Worm (Caenorhabditis elegans) whole organism, young adult: ENCODE measurements around the gene nas-28.
"Not testable (repeated sequence)": the region's sequence is repeated elsewhere in the genome, so short reads cannot be mapped to it uniquely, and the experiment has no call there.

ENCODE experiments used
- B0261.1 ChIP-seq: sonication (generic microtip); optimal IDR thresholded peaks from 2 replicates; lab custom pipeline; 2016; ENCODE audit warnings: mild to moderate bottlenecking, missing genetic modification characterization, moderate library complexity, missing compliant biosample characterization
- B0336.3 ChIP-seq: fragments of 200-800 bp; sonication (Bioruptor generic); IDR thresholded peaks from 2 replicates; pipeline ENCODE4 v1.3.6; 2022; ENCODE audit warnings: missing genetic modification characterization, missing compliant biosample characterization
- C06A6.2 ChIP-seq: fragments of 200-800 bp; sonication (Bioruptor generic); conservative IDR thresholded peaks from 2 replicates; pipeline ENCODE4 v1.3.6; 2022; ENCODE audit warnings: missing genetic modification characterization, missing compliant biosample characterization
- F52B5.7 ChIP-seq: sonication (generic microtip); optimal IDR thresholded peaks from 2 replicates; lab custom pipeline; 2016; ENCODE audit warnings: mild to moderate bottlenecking, missing genetic modification characterization, missing compliant biosample characterization
- K12H6.12 ChIP-seq: fragments of 200-800 bp; sonication (Bioruptor generic); optimal IDR thresholded peaks from 2 replicates; lab custom pipeline; 2018; ENCODE audit warnings: mild to moderate bottlenecking, missing genetic modification characterization, missing compliant biosample characterization
- T26A5.8 ChIP-seq: sonication (generic microtip); optimal IDR thresholded peaks from 2 replicates; lab custom pipeline; 2016; ENCODE audit warnings: missing genetic modification characterization, missing compliant biosample characterization
- Y67H2A.10 ChIP-seq: fragments of 200-800 bp; sonication (Bioruptor generic); conservative IDR thresholded peaks from 2 replicates; pipeline ENCODE4 v1.3.6; 2022; ENCODE audit warnings: missing genetic modification reagents, missing genetic modification characterization, missing compliant biosample characterization
- Y95B8A.8 ChIP-seq: fragments of 200-800 bp; sonication (Bioruptor generic); IDR thresholded peaks from 2 replicates; pipeline ENCODE4 v1.3.6; 2022; ENCODE audit warnings: missing genetic modification reagents, missing genetic modification characterization, missing compliant biosample characterization
- atf-7 ChIP-seq: sonication (generic microtip); optimal IDR thresholded peaks from 2 replicates; lab custom pipeline; 2017; ENCODE audit warnings: mild to moderate bottlenecking, missing genetic modification characterization, missing compliant biosample characterization
- athp-1 ChIP-seq: sonication (generic microtip); optimal IDR thresholded peaks from 2 replicates; lab custom pipeline; 2017; ENCODE audit warnings: mild to moderate bottlenecking, missing genetic modification characterization, missing compliant biosample characterization
- cebp-1 ChIP-seq, 2 experiments: fragments of 200-800 bp in 1 of 2; sonication (Bioruptor generic) in 1 of 2; sonication (generic microtip) in 1 of 2; IDR thresholded peaks in 1 of 2; optimal IDR thresholded peaks in 1 of 2; 2 replicates each; pipeline versions ENCODE4 v1.3.6 to Lab custom; 2017 to 2022; ENCODE audit warnings: missing compliant biosample characterization in 2 of 2, missing genetic modification characterization in 2 of 2, mild to moderate bottlenecking in 1 of 2, missing genetic modification reagents in 1 of 2, moderate library complexity in 1 of 2
- ceh-27 ChIP-seq: fragments of 200-800 bp; sonication (Bioruptor generic); optimal IDR thresholded peaks from 2 replicates; lab custom pipeline; 2018; ENCODE audit warnings: mild to moderate bottlenecking, missing genetic modification characterization, moderate library complexity, missing compliant biosample characterization
- chd-7 ChIP-seq: sonication (generic microtip); optimal IDR thresholded peaks from 2 replicates; lab custom pipeline; 2016; ENCODE audit warnings: mild to moderate bottlenecking, missing genetic modification characterization, moderate library complexity, missing compliant biosample characterization
- dox-1 ChIP-seq: fragments of 200-800 bp; sonication (Bioruptor generic); IDR thresholded peaks from 2 replicates; pipeline ENCODE4 v1.3.6; 2022; ENCODE audit warnings: missing genetic modification reagents, missing genetic modification characterization, missing compliant biosample characterization
- dpl-1 ChIP-seq: fragments of 150-350 bp; optimal IDR thresholded peaks from 2 replicates; lab custom pipeline; 2014; ENCODE audit warnings: missing biosample characterization, missing genetic modification reagents, missing genetic modification characterization
- efl-1 ChIP-seq: fragments of 150-350 bp; optimal IDR thresholded peaks from 2 replicates; lab custom pipeline; 2014; ENCODE audit warnings: missing biosample characterization, missing genetic modification reagents, missing genetic modification characterization
- egrh-3 ChIP-seq: fragments of 200-800 bp; sonication (Bioruptor generic); IDR thresholded peaks from 2 replicates; pipeline ENCODE4 v1.3.6; 2022; ENCODE audit warnings: missing genetic modification reagents, missing genetic modification characterization, missing compliant biosample characterization
- fkh-3 ChIP-seq: sonication (generic microtip); optimal IDR thresholded peaks from 2 replicates; lab custom pipeline; 2016; ENCODE audit warnings: mild to moderate bottlenecking, missing genetic modification characterization, missing compliant biosample characterization
- gei-17 ChIP-seq: fragments of 200-800 bp; sonication (Bioruptor generic); optimal IDR thresholded peaks from 2 replicates; lab custom pipeline; 2018; ENCODE audit warnings: mild to moderate bottlenecking, missing genetic modification characterization, missing compliant biosample characterization
- him-1 ChIP-seq: sonication (generic microtip); optimal IDR thresholded peaks from 2 replicates; lab custom pipeline; 2016; ENCODE audit warnings: missing genotype, missing genetic modification reagents, missing genetic modification characterization, missing compliant biosample characterization
- hmg-1.2 ChIP-seq: fragments of 200-800 bp; sonication (Bioruptor generic); IDR thresholded peaks from 2 replicates; pipeline ENCODE4 v1.3.6; 2022; ENCODE audit warnings: missing genetic modification reagents, missing genetic modification characterization, missing compliant biosample characterization
- lin-35 ChIP-seq, 3 experiments: fragments of 150-350 bp in 2 of 3; sonication (generic microtip) in 1 of 3; optimal IDR thresholded peaks; 2 replicates each; lab custom pipeline; 2014 to 2018; ENCODE audit warnings: missing biosample characterization in 3 of 3, missing genetic modification characterization in 3 of 3, missing genetic modification reagents in 3 of 3
- lin-40 ChIP-seq: sonication (generic microtip); optimal IDR thresholded peaks from 2 replicates; lab custom pipeline; 2016; ENCODE audit warnings: missing genetic modification characterization, mild to moderate bottlenecking, missing compliant biosample characterization, missing genotype, missing genetic modification reagents
- lin-54 ChIP-seq: fragments of 200-800 bp; sonication (Bioruptor generic); optimal IDR thresholded peaks from 2 replicates; lab custom pipeline; 2018; ENCODE audit warnings: mild to moderate bottlenecking, missing genetic modification characterization, missing compliant biosample characterization
- lir-1 ChIP-seq: fragments of 200-800 bp; sonication (Bioruptor generic); conservative IDR thresholded peaks from 2 replicates; pipeline ENCODE4 v1.3.6; 2022; ENCODE audit warnings: missing genetic modification reagents, missing genetic modification characterization, missing compliant biosample characterization
- lsl-1 ChIP-seq: fragments of 200-800 bp; sonication (Bioruptor generic); optimal IDR thresholded peaks from 2 replicates; lab custom pipeline; 2018; ENCODE audit warnings: mild to moderate bottlenecking, missing genetic modification characterization, moderate library complexity, missing compliant biosample characterization
- lsy-27 ChIP-seq: sonication (generic microtip); optimal IDR thresholded peaks from 2 replicates; lab custom pipeline; 2017; ENCODE audit warnings: missing genetic modification characterization, mild to moderate bottlenecking, missing compliant biosample characterization, antibody characterized with exemption, missing genotype, borderline replicate concordance; ENCODE audit not compliant: insufficient read depth
- mcd-1 ChIP-seq: fragments of 200-800 bp; sonication (Bioruptor generic); IDR thresholded peaks from 2 replicates; pipeline ENCODE4 v1.3.6; 2022; ENCODE audit warnings: missing genetic modification reagents, missing genetic modification characterization, missing compliant biosample characterization
- nfyb-1 ChIP-seq: fragments of 200-800 bp; sonication (Bioruptor generic); IDR thresholded peaks from 2 replicates; pipeline ENCODE4 v1.3.6; 2022; ENCODE audit warnings: missing genetic modification reagents, missing genetic modification characterization, missing compliant biosample characterization
- nhr-27 ChIP-seq: fragments of 200-800 bp; sonication (Bioruptor generic); optimal IDR thresholded peaks from 2 replicates; lab custom pipeline; 2018; ENCODE audit warnings: mild to moderate bottlenecking, missing genetic modification characterization, moderate library complexity, missing compliant biosample characterization
- nhr-80 ChIP-seq: sonication (generic microtip); optimal IDR thresholded peaks from 2 replicates; lab custom pipeline; 2016; ENCODE audit warnings: missing genetic modification characterization, missing compliant biosample characterization
- repo-1 ChIP-seq: sonication (generic microtip); optimal IDR thresholded peaks from 2 replicates; lab custom pipeline; 2017; ENCODE audit warnings: mild to moderate bottlenecking, missing genetic modification characterization, missing compliant biosample characterization
- snpc-3.4 ChIP-seq: sonication (generic microtip); optimal IDR thresholded peaks from 2 replicates; lab custom pipeline; 2017; ENCODE audit warnings: missing genetic modification characterization, mild to moderate bottlenecking, missing compliant biosample characterization, antibody characterized with exemption, moderate library complexity, missing genotype, missing genetic modification reagents
- snpc-4 ChIP-seq, 5 experiments: fragments of 150-350 bp in 1 of 5; sonication (generic microtip) in 4 of 5; optimal IDR thresholded peaks; 2 replicates each; lab custom pipeline; 2014 to 2018; ENCODE audit warnings: missing genetic modification characterization in 5 of 5, missing biosample characterization in 3 of 5, antibody characterized with exemption in 2 of 5, mild to moderate bottlenecking in 2 of 5, missing compliant biosample characterization in 2 of 5, missing genotype in 2 of 5, moderate library complexity in 2 of 5, missing genetic modification reagents in 1 of 5
- somi-1 ChIP-seq: fragments of 200-800 bp; sonication (Bioruptor generic); optimal IDR thresholded peaks from 2 replicates; lab custom pipeline; 2018; ENCODE audit warnings: mild to moderate bottlenecking, missing genetic modification characterization, missing compliant biosample characterization
- tbp1 ChIP-seq: fragments of 200-800 bp; sonication (Bioruptor generic); optimal IDR thresholded peaks from 2 replicates; lab custom pipeline; 2018; ENCODE audit warnings: mild to moderate bottlenecking, missing genetic modification characterization, missing compliant biosample characterization
- tlf-1 ChIP-seq: fragments of 200-800 bp; sonication (Bioruptor generic); optimal IDR thresholded peaks from 2 replicates; lab custom pipeline; 2018; ENCODE audit warnings: mild to moderate bottlenecking, missing genetic modification characterization, missing compliant biosample characterization
- unc-130 ChIP-seq: sonication (generic microtip); optimal IDR thresholded peaks from 2 replicates; lab custom pipeline; 2016; ENCODE audit warnings: missing genetic modification reagents, missing genetic modification characterization, missing compliant biosample characterization
- unc-62 ChIP-seq: fragments of 150-350 bp; optimal IDR thresholded peaks from 2 replicates; lab custom pipeline; 2014; ENCODE audit warnings: missing biosample characterization, missing genetic modification reagents, missing genetic modification characterization
- zfh-2 ChIP-seq: fragments of 200-800 bp; sonication (Bioruptor generic); conservative IDR thresholded peaks from 2 replicates; pipeline ENCODE4 v1.3.6; 2022; ENCODE audit warnings: missing genetic modification reagents, missing genetic modification characterization, missing compliant biosample characterization
- ztf-22 ChIP-seq: fragments of 200-800 bp; sonication (Bioruptor generic); optimal IDR thresholded peaks from 2 replicates; lab custom pipeline; 2018; ENCODE audit warnings: mild to moderate bottlenecking, missing genetic modification characterization, moderate library complexity, missing compliant biosample characterization
- ztf-26 ChIP-seq: sonication (generic microtip); optimal IDR thresholded peaks from 2 replicates; lab custom pipeline; 2017; ENCODE audit warnings: missing genetic modification characterization, missing compliant biosample characterization
- ztf-3 ChIP-seq: fragments of 200-800 bp; sonication (Bioruptor generic); optimal IDR thresholded peaks from 2 replicates; lab custom pipeline; 2018; ENCODE audit warnings: mild to moderate bottlenecking, missing genetic modification characterization, missing compliant biosample characterization

nas-28 gene

ce11 chrIII:6135211-6135610 lies 47.8 kb downstream of the nas-28 start (continued):
- TF ChIP-seq nhr-27 (no peak), Y67H2A.10 (no peak), C06A6.2 (GFP tag; lab: Robert Waterston, UW) (no peak), B0261.1 (tag; lab: Kevin White, UChicago) (no peak), K12H6.12 (tag; lab: Kevin White, UChicago) (no peak), dpl-1 (GFP tag; lab: Kevin White, UChicago) (no peak), unc-62 (GFP tag; lab: Kevin White, UChicago) (no peak), mcd-1 (GFP tag; lab: Robert Waterston, UW) (0 out of 2 replicates have a peak, but pooled peaks have one; percentile 28), unc-130 (GFP tag; lab: Kevin White, UChicago) (no peak), T26A5.8 (no peak), lsy-27 (tag; lab: Kevin White, UChicago) (no peak), him-1 (tag; lab: Kevin White, UChicago) (no peak)
- TF ChIP-seq, all 124 proteins: peak for 8

DNA sequence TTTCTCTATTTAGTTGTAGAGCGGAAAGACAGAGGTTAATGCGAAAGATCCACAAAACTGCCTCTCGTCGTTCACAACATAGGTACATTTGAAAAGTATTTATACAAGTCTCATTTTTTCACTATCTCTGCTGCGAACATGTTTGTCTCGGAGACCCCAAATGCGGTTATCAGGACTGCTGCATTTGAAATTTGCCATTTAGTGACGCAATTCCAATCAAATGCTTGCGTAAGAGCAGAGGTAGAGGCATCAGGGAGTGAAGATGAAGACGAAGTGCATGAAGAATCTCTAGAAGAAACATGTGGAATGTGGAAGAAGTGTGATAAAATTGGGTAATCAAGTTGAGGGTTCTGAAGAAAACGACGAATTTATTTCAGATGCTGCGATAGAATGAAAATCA lies 48.9 kb downstream of the nas-28 start:
- no peak for TF ChIP-seq fkh-3 (tag; lab: Kevin White, UChicago)
- peak; percentile 13 for TF ChIP-seq nhr-80 (tag; lab: Kevin White, UChicago)
- TF ChIP-seq B0336.3 (GFP tag; lab: Robert Waterston, UW): no peak
- TF ChIP-seq snpc-3.4: no peak
- no peak for TF ChIP-seq K12H6.12 (tag; lab: Kevin White, UChicago)
- no peak for TF ChIP-seq efl-1 (GFP tag; lab: Kevin White, UChicago)
- no peak for TF ChIP-seq dpl-1 (GFP tag; lab: Kevin White, UChicago)
- TF ChIP-seq, all 124 proteins: peak for 1

DNA sequence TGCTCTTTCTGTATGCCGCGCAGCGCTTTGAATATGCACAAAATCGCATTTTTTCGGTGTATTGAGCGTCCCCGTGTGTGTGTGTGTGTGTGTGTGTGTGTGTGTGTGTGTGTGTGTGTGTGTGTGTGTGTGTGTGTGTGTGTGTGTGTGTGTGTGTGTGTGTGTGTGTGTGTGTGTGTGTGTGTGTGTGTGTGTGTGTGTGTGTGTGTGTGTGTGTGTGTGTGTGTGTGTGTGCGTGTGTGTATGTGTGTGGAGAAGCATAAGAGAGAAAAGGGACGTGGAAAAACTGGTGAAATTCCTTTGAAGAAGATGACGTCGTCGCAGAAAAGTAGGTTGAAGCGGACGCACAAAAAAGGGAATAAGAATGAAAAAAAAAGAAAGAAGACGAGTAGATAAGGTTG lies 49.6 kb downstream of the nas-28 start:
- TF ChIP-seq gei-17 (peak; percentile 30), egrh-3 (GFP tag; lab: Robert Waterston, UW) (peak; percentile 78), ztf-22 (GFP tag; lab: Kevin White, UChicago) (peak; percentile 71), lin-54 (GFP tag; lab: Kevin White, UChicago) (peak; percentile 67), lsl-1 (GFP tag; lab: Kevin White, UChicago) (peak; percentile 44), lir-1 (GFP tag; lab: Robert Waterston, UW) (peak; percentile 83), repo-1 (peak; percentile 80), zfh-2 (peak; percentile 74), lin-35 (GFP tag; optimal IDR thresholded peaks at IDR 0.05; lab: Kevin White, UChicago) (peak in 1 of 3 experiments; percentile 6), tbp1 (GFP tag; lab: Kevin White, UChicago) (peak; percentile 50), F52B5.7 (tag; lab: Kevin White, UChicago) (peak; percentile 77), ztf-3 (GFP tag; lab: Kevin White, UChicago) (peak; percentile 100), mcd-1 (GFP tag; lab: Robert Waterston, UW) (peak; percentile 46), dox-1 (GFP tag; lab: Robert Waterston, UW) (peak; percentile 60), athp-1 (tag; lab: Kevin White, UChicago) (peak; percentile 45), ztf-26 (peak; percentile 67), ceh-27 (GFP tag; lab: Kevin White, UChicago) (peak; percentile 97), tlf-1 (GFP tag; lab: Kevin White, UChicago) (peak; percentile 59), lin-40 (peak; percentile 54), chd-7 (tag; lab: Kevin White, UChicago) (peak; percentile 90), atf-7 (tag; lab: Kevin White, UChicago) (peak; percentile 71), hmg-1.2 (GFP tag; lab: Robert Waterston, UW) (peak; percentile 69), nfyb-1 (GFP tag; lab: Robert Waterston, UW) (peak; percentile 66; the same call in 1 of the 2 replicates), B0336.3 (GFP tag; lab: Robert Waterston, UW) (peak; percentile 77), cebp-1 (tag; optimal IDR thresholded peaks at IDR 0.05; lab: Kevin White, UChicago) (peak; percentile 86), K12H6.12 (tag; lab: Kevin White, UChicago) (peak; percentile 95), Y95B8A.8 (GFP tag; lab: Robert Waterston, UW) (0 out of 2 replicates have a peak, but pooled peaks have one; percentile 35), somi-1 (GFP tag; lab: Kevin White, UChicago) (peak; percentile 74), snpc-4 (tag; optimal IDR thresholded peaks at IDR 0.05; lab: Kevin White, UChicago) (peak in 2 of 4 experiments; percentile 39 to 52)
- TF ChIP-seq cebp-1 (GFP tag; IDR thresholded peaks at IDR 0.05; lab: Robert Waterston, UW); snpc-4 (GFP tag; optimal IDR thresholded peaks at IDR 0.05; lab: Kevin White, UChicago): not testable (repeated sequence)
